Worm (Caenorhabditis elegans) whole organism, late embryonic: Measurements from ENCODE around the gene cox-16.

Experiments
- F13H6.1 ChIP-seq: sonication (generic microtip); optimal IDR thresholded peaks from 2 replicates; lab custom pipeline; 2016; ENCODE audit warnings: missing genetic modification characterization, missing compliant biosample characterization
- Y22D7AL.16 ChIP-seq: sonication (generic microtip); optimal IDR thresholded peaks from 2 replicates; lab custom pipeline; 2016; ENCODE audit warnings: missing genetic modification characterization, missing compliant biosample characterization
- ama-1 ChIP-seq: fragments of 150-350 bp; optimal IDR thresholded peaks from 2 replicates; lab custom pipeline; 2014
- ceh-14 ChIP-seq: sonication (generic microtip); optimal IDR thresholded peaks from 2 replicates; lab custom pipeline; 2016; ENCODE audit warnings: missing genotype, missing genetic modification characterization, missing compliant biosample characterization
- hlh-8 ChIP-seq: sonication (generic microtip); optimal IDR thresholded peaks from 2 replicates; lab custom pipeline; 2016; ENCODE audit warnings: missing genotype, missing genetic modification characterization, missing compliant biosample characterization
- nfya-1 ChIP-seq: sonication (generic microtip); optimal IDR thresholded peaks from 2 replicates; lab custom pipeline; 2017; ENCODE audit warnings: missing genetic modification characterization, mild to moderate bottlenecking, missing compliant biosample characterization, antibody characterized with exemption, moderate library complexity
- pax-1 ChIP-seq: fragments of 150-350 bp; optimal IDR thresholded peaks from 2 replicates; lab custom pipeline; 2014; ENCODE audit warnings: missing biosample characterization, missing genetic modification characterization
- pha-4 ChIP-seq: fragments of 150-350 bp; optimal IDR thresholded peaks from 2 replicates; lab custom pipeline; 2018; ENCODE audit warnings: missing biosample characterization, missing genetic modification reagents, missing genetic modification characterization
- ref-2 ChIP-seq: sonication (generic microtip); optimal IDR thresholded peaks from 2 replicates; lab custom pipeline; 2016; ENCODE audit warnings: missing genetic modification characterization, missing compliant biosample characterization
- rnt-1 ChIP-seq: sonication (generic microtip); optimal IDR thresholded peaks from 2 replicates; lab custom pipeline; 2016; ENCODE audit warnings: missing genetic modification characterization, missing compliant biosample characterization
- tbx-2 ChIP-seq: sonication (generic microtip); optimal IDR thresholded peaks from 2 replicates; lab custom pipeline; 2016; ENCODE audit warnings: missing genetic modification characterization, missing compliant biosample characterization
- unc-86 ChIP-seq: sonication (generic microtip); optimal IDR thresholded peaks from 2 replicates; lab custom pipeline; 2016; ENCODE audit warnings: missing genetic modification characterization, missing compliant biosample characterization

DNA sequence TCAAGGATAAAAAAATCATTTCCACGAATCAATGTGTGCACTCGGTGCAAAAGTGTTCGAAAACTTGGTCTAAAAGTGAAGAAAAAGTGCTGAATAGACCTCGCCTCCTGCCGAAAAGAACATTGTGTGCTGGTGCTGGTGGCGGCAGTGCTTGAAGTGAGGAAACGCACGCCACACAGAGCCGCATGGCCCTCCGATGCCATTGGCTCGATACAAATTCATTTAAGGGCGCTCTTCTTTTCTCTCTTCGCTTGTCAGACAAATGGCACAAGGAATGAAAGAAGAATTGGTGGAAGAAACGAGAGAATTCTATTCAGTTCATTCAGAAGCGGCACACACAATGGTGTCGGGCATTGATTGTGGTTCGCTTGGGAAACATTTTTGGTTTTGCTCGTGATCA is 46.3 kb upstream of the cox-16 start:
- TF ChIP-seq Y22D7AL.16 (tag; lab: Kevin White, UChicago), result no peak
- TF ChIP-seq nfya-1 (tag; lab: Kevin White, UChicago), result peak; percentile 35
- TF ChIP-seq ama-1 (lab: Kevin White, UChicago), result no peak
- TF ChIP-seq rnt-1 (tag; lab: Kevin White, UChicago), result no peak
- TF ChIP-seq pax-1, result no peak
- TF ChIP-seq tbx-2 (tag; lab: Kevin White, UChicago), result no peak
- TF ChIP-seq F13H6.1 (tag; lab: Kevin White, UChicago), result no peak
- TF ChIP-seq ceh-14 (tag; lab: Kevin White, UChicago), result no peak
- TF ChIP-seq pha-4 (tag; lab: Kevin White, UChicago), result no peak
- no peak for TF ChIP-seq ref-2 (tag; lab: Kevin White, UChicago)
- TF ChIP-seq hlh-8 (tag; lab: Kevin White, UChicago), result no peak
- no peak for TF ChIP-seq unc-86 (tag; lab: Kevin White, UChicago)
